Worm (Caenorhabditis elegans): Measurements from ENCODE around the gene sfxn-1.5.

The sfxn-1.5 gene

DNA sequence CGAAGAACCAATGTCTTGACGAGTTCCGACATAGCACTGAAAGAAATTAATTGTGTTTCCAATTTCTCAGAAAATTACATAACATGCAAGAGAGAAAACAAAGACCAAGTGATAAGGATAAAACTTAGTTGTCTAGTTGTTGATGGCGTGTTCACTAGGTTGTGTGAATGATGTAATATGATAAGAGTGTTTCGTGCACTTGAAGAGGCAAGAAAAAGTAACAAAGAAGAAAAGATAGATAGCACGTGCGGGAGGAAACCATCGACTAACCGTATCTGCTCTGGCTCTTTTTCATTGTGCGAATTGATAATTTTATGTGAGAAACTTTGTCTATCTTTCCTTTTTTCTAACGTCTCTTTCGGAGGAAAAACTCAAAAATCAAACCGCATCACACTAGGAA is at the start of gene sfxn-1.5:
Gene sfxn-1.5 (minus strand): TSS at position 36 of the 400 bp plus-strand sequence.
- TF ChIP-seq sea-2 (GFP tag; optimal IDR thresholded peaks at IDR 0.05) (no peak), tbx-2 (tag; optimal IDR thresholded peaks at IDR 0.05) (no peak), elt-3 (tag; optimal IDR thresholded peaks at IDR 0.05) (peak in 1 of 3 experiments; percentile 38), jun-1 (tag; optimal IDR thresholded peaks at IDR 0.05) (peak; percentile 68), elt-2 (tag; optimal IDR thresholded peaks at IDR 0.05) (peak; percentile 99), mdl-1 (tag; optimal IDR thresholded peaks at IDR 0.05) (peak; percentile 69), pha-4 (tag; optimal IDR thresholded peaks at IDR 0.05) (peak; percentile 66), pqm-1 (tag; optimal IDR thresholded peaks at IDR 0.05) (peak; percentile 98)

DNA sequence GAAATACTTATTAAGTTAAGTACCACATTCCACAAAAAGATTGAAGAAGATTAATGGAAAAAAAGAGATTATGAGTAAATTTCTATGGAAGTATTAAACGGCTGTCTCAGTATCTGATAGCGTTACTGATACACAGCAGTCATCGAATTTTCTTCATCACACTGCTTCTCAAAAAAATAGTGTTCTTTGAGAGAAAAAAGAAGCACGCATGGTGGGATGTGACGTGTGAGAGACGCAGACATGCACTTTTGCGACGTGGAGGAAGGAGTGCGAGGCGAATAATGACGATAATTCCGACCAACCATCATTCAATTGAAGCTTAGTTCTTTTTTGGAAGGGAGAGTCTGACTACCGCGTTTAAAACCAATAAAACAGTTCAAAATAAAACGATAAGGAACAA is 48.8 kb upstream of the sfxn-1.5 start, which contains the start of gene C44C10.11:
Gene C44C10.11 (minus strand): TSS at position 115 of the 400 bp plus-strand sequence.
- TF ChIP-seq hmg-11 (tag; optimal IDR thresholded peaks at IDR 0.05) (peak; percentile 15), elt-2 (tag; optimal IDR thresholded peaks at IDR 0.05) (peak; percentile 81), jun-1 (tag; optimal IDR thresholded peaks at IDR 0.05) (peak; percentile 58), nfya-1 (tag; optimal IDR thresholded peaks at IDR 0.05; ENCODE audit: insufficient read depth) (peak; percentile 65), nhr-28 (tag; optimal IDR thresholded peaks at IDR 0.05) (no peak), elt-3 (tag; optimal IDR thresholded peaks at IDR 0.05) (no peak), lsy-12 (tag; optimal IDR thresholded peaks at IDR 0.05) (no peak), egl-27 (tag; optimal IDR thresholded peaks at IDR 0.05) (peak; percentile 17), lin-39 (tag; optimal IDR thresholded peaks at IDR 0.05) (peak; percentile 39), unc-62 (GFP tag; optimal IDR thresholded peaks at IDR 0.05) (no peak), nhr-23 (tag; optimal IDR thresholded peaks at IDR 0.05) (peak; percentile 33), pqm-1 (tag; optimal IDR thresholded peaks at IDR 0.05) (peak; percentile 87), nhr-25 (tag; optimal IDR thresholded peaks at IDR 0.05) (peak; percentile 49), aly-2 (tag; optimal IDR thresholded peaks at IDR 0.05) (no peak)

DNA sequence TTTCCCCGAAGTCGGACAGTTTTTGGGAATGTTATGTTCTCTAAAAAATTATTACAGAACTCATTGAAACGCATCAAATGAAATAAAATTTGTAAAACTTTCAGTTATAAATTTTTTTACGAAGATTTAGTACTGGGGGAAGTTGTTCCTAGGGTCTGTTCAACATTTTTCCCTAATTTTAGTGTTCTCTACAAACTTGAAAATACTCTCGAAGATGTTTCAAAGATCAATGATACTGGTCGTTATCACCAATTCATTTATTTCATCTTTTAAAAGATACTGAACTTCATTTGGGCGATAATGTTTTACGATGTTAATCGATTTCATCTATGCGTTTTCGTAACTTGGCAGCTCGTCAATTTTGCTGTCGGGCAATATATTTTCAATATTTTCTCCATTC is 40.8 kb upstream of the sfxn-1.5 start, which contains the start of gene C44C10.3:
Gene C44C10.3 (plus strand): TSS at position 301 of the 400 bp plus-strand sequence.
- TF ChIP-seq ceh-16 (tag; optimal IDR thresholded peaks at IDR 0.05) (no peak), fkh-2 (tag; optimal IDR thresholded peaks at IDR 0.05) (no peak), ama-1 (optimal IDR thresholded peaks at IDR 0.05) (no peak), jun-1 (tag; optimal IDR thresholded peaks at IDR 0.05) (no peak), zag-1 (tag; optimal IDR thresholded peaks at IDR 0.05) (no peak), lin-39 (tag; optimal IDR thresholded peaks at IDR 0.05) (no peak), tbx-2 (tag; optimal IDR thresholded peaks at IDR 0.05) (no peak), lsy-12 (tag; optimal IDR thresholded peaks at IDR 0.05) (no peak), unc-62 (GFP tag; optimal IDR thresholded peaks at IDR 0.05) (no peak), aly-2 (tag; optimal IDR thresholded peaks at IDR 0.05) (no peak), ZK546.5 (tag; optimal IDR thresholded peaks at IDR 0.05) (no peak), eor-1 (tag; optimal IDR thresholded peaks at IDR 0.05) (no peak), ceh-28 (tag; optimal IDR thresholded peaks at IDR 0.05) (no peak)

DNA sequence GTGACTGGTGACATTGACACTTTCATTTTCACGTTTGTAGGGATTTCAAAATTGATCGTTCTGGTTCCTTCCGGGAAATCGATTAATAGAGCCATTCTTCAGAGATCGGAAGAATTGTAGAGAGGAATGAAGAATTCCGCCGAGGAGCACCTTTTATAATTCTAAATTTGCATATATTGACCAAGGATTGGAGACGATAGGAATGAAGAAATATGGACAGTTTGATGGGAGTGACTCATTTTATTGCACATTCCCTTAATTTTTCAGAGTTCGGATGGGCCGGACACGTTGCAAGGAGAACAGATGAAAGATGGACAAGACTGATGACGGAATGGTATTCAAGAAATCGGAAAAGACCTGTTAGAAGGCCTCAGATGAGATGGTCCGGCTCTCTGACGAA is 38.8 kb upstream of the sfxn-1.5 start, which contains the start of gene C44C10.15:
Gene C44C10.15 (minus strand): TSS at position 101 of the 400 bp plus-strand sequence.
- TF ChIP-seq mdl-1 (tag; optimal IDR thresholded peaks at IDR 0.05) (no peak), nfya-1 (tag; optimal IDR thresholded peaks at IDR 0.05; ENCODE audit: insufficient read depth) (no peak), nhr-12 (tag; optimal IDR thresholded peaks at IDR 0.05) (no peak), ceh-82 (tag; optimal IDR thresholded peaks at IDR 0.05) (no peak), hmg-11 (tag; optimal IDR thresholded peaks at IDR 0.05) (no peak), ceh-9 (tag; optimal IDR thresholded peaks at IDR 0.05) (no peak), nhr-67 (tag; optimal IDR thresholded peaks at IDR 0.05) (no peak)

DNA sequence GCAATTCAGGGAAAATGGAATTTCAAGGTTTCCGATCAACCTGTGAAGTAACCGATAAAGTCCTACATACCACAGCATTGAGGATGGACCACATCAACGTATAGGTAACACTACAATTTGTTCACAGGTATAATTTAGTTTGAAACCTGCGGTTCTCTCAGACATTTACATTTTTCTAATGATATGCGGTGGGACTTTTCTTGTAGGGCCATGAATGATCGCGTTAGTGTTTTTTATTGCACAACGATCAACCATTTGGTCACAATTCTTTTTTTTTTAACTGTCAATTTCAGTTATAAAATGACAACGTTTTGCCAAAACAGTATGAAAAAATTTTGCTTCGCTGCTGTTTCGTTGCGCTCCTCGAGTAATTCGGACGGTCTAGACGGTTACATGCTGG is 35.2 kb upstream of the sfxn-1.5 start, which contains the start of gene C44C10.12:
Gene C44C10.12 (plus strand): TSS at position 301 of the 400 bp plus-strand sequence.
- TF ChIP-seq elt-3 (tag; optimal IDR thresholded peaks at IDR 0.05): no peak
- no peak for TF ChIP-seq egl-5 (tag; optimal IDR thresholded peaks at IDR 0.05)
- TF ChIP-seq ceh-9 (tag; optimal IDR thresholded peaks at IDR 0.05): no peak
- no peak for TF ChIP-seq ceh-82 (tag; optimal IDR thresholded peaks at IDR 0.05)
- no peak for TF ChIP-seq nhr-67 (tag; optimal IDR thresholded peaks at IDR 0.05)
- no peak for TF ChIP-seq nfya-1 (tag; optimal IDR thresholded peaks at IDR 0.05; ENCODE audit: insufficient read depth)
- TF ChIP-seq eor-1 (tag; optimal IDR thresholded peaks at IDR 0.05): no peak
- TF ChIP-seq elt-1 (tag; optimal IDR thresholded peaks at IDR 0.05): no peak
- TF ChIP-seq sea-2 (GFP tag; optimal IDR thresholded peaks at IDR 0.05): no peak
- TF ChIP-seq lin-39 (tag; optimal IDR thresholded peaks at IDR 0.05): no peak
- TF ChIP-seq elt-2 (tag; optimal IDR thresholded peaks at IDR 0.05): no peak
- no peak for TF ChIP-seq mml-1 (tag; optimal IDR thresholded peaks at IDR 0.05)

Measured in whole organism, L3 larva.